Fruit fly (Drosophila melanogaster) Kc167 (cell line): Measurements from ENCODE around the gene CG1812.

Source experiments
- Myc ChIP-seq: fragments of >200 bp; optimal IDR thresholded peaks from 2 replicates; lab custom pipeline; 2017; ENCODE audit warnings: missing external identifiers
- Sin3A ChIP-seq: fragments of >200 bp; optimal IDR thresholded peaks from 2 replicates; lab custom pipeline; 2018; ENCODE audit warnings: missing external identifiers
- h ChIP-seq: fragments of >200 bp; optimal IDR thresholded peaks from 3 replicates; lab custom pipeline; 2018; ENCODE audit warnings: missing external identifiers
- insv ChIP-seq: fragments of >200 bp; optimal IDR thresholded peaks from 3 replicates; lab custom pipeline; 2018; ENCODE audit warnings: missing external identifiers
- psq ChIP-seq: fragments of >200 bp; optimal IDR thresholded peaks from 2 replicates; lab custom pipeline; 2017; ENCODE audit warnings: missing external identifiers
- ttk ChIP-seq: sonication (Bioruptor generic); optimal IDR thresholded peaks from 2 replicates; lab custom pipeline; 2017; ENCODE audit warnings: missing external identifiers

DNA sequence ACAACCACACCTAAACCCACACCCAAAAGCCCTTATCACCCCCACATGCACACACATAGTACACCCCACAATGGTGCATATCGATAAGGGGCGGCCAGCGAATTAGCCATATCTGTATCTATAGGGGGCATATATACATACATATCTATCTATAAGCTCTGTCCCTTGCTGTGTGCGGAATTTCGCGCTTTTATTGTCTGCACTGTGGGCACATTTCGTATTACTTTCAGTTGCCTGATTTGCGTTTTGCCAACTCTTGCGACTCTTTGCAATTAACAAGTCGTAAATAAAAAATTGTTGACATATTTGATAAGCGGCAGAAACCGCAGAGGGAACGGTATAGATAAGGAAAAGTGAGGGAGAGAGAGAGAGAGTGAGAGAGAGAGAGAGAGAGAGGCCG is 29.9 kb upstream of the CG1812 start:
- no peak for TF ChIP-seq psq (lab: Kevin White, UChicago)
- no peak for TF ChIP-seq ttk
- no peak for TF ChIP-seq Myc (lab: Kevin White, UChicago)
- TF ChIP-seq insv (lab: Kevin White, UChicago), result no peak
- TF ChIP-seq Sin3A (lab: Kevin White, UChicago), result no peak
- no peak for TF ChIP-seq h (lab: Kevin White, UChicago)
